Comparison of ENCODE assay signal across 2 worm cellular contexts in the genomic region with DNA sequence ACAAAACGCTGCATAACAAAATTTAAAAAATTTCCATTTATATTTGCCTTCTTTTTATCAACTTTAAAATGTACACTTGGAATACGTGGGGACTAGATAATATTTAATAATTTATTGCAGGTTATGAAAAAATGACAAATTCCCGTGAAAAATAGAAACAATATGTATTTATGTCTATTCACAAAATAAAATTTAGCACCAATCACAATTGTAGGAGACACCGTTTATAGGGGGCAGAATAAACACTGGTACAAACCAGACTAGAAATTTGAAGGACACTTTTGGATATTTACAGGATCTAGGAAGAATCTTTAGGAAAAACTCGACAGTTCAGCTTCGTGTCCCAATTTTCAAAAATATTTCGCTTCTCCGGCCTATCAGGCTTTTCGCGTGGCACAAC.
TF ChIP-seq lines count a peak whose summit lies in the region.

Gene C42C1.3, minus strand, starts transcription at position 101 of the 400 bp plus-strand sequence.

TF ChIP-seq in whole organism, L1 larva, 84 proteins besides CTCF, POLR2A, EP300 and RAD21:
- TF ChIP-seq pqm-1 (tag; optimal IDR thresholded peaks at IDR 0.05; lab: Kevin White, UChicago): no peak
- no peak for TF ChIP-seq elt-3 (tag; optimal IDR thresholded peaks at IDR 0.05; lab: Kevin White, UChicago)
- peak; percentile 42 for TF ChIP-seq nhr-85 (tag; lab: Kevin White, UChicago)
- TF ChIP-seq ztf-4 (tag; optimal IDR thresholded peaks at IDR 0.05; lab: Kevin White, UChicago): no peak

TF ChIP-seq in whole organism, L4 larva, 104 proteins besides CTCF, POLR2A, EP300 and RAD21:
- no peak for TF ChIP-seq ama-1 (optimal IDR thresholded peaks at IDR 0.05; lab: Kevin White, UChicago)
- no peak for TF ChIP-seq lin-39 (tag; optimal IDR thresholded peaks at IDR 0.05; lab: Kevin White, UChicago)
- peak; percentile 9 for TF ChIP-seq aha-1 (tag; lab: Kevin White, UChicago)
- TF ChIP-seq saeg-2 (GFP tag; IDR thresholded peaks at IDR 0.05; lab: Robert Waterston, UW): no peak
TF ChIP-seq in whole organism, L4 larva: peak in this region for 1.

Comparison
In these comparisons a context has a peak if more than half of its experiments do, and no peak if none do; other contexts are left out.
1. Of the 29 proteins assayed by ChIP-seq in both whole organism, L4 larva and whole organism, L1 larva: peak only in whole organism, L4 larva: aha-1; only in whole organism, L1 larva: none; in both: none; in neither: 28.